Fruit fly (Drosophila melanogaster): ENCODE results near the gene CG9312.
A peak's percentile ranks its signal among the peaks of the same experiment; 100 is the strongest.

Gene CG9312

dm6 chr3R:13816375-13816711, 50.8 kb downstream of the CG9312 start:
- TF ChIP-seq tj (GFP tag; optimal IDR thresholded peaks at IDR 0.05) (peak; percentile 6), CG1620 (GFP tag; optimal IDR thresholded peaks at IDR 0.05) (no peak)

Measured in whole organism, adult.